Worm (Caenorhabditis elegans) whole organism, L3 larva: ENCODE data around the gene exos-9.

Experiments used
- ceh-82 ChIP-seq: fragments of 150-350 bp; optimal IDR thresholded peaks from 2 replicates; lab custom pipeline; 2014; ENCODE audit warnings: missing biosample characterization, missing genetic modification characterization
- elt-2 ChIP-seq: sonication (generic microtip); optimal IDR thresholded peaks from 2 replicates; lab custom pipeline; 2016; ENCODE audit warnings: missing genetic modification reagents, mild to moderate bottlenecking, missing genetic modification characterization, missing compliant biosample characterization
- elt-3 ChIP-seq, 3 experiments: fragments of 150-350 bp in 1 of 3; sonication (generic microtip) in 2 of 3; optimal IDR thresholded peaks; 2 replicates in 2 of 3; 4 replicates in 1 of 3; lab custom pipeline; 2014 to 2017; ENCODE audit warnings: missing biosample characterization in 3 of 3, missing genetic modification characterization in 3 of 3
- mdl-1 ChIP-seq: fragments of 150-350 bp; optimal IDR thresholded peaks from 2 replicates; lab custom pipeline; 2014; ENCODE audit warnings: missing biosample characterization, missing genetic modification characterization
- nhr-237 ChIP-seq: fragments of 150-350 bp; optimal IDR thresholded peaks from 2 replicates; lab custom pipeline; 2014; ENCODE audit warnings: missing biosample characterization, missing genetic modification characterization
- nhr-25 ChIP-seq: sonication (generic microtip); optimal IDR thresholded peaks from 2 replicates; lab custom pipeline; 2017; ENCODE audit warnings: missing biosample characterization, missing genetic modification characterization
- skn-1 ChIP-seq: fragments of 150-350 bp; optimal IDR thresholded peaks from 2 replicates; lab custom pipeline; 2014; ENCODE audit warnings: missing biosample characterization, missing genetic modification characterization
- zag-1 ChIP-seq: fragments of 150-350 bp; optimal IDR thresholded peaks from 2 replicates; lab custom pipeline; 2014; ENCODE audit warnings: missing biosample characterization, missing genetic modification characterization

DNA sequence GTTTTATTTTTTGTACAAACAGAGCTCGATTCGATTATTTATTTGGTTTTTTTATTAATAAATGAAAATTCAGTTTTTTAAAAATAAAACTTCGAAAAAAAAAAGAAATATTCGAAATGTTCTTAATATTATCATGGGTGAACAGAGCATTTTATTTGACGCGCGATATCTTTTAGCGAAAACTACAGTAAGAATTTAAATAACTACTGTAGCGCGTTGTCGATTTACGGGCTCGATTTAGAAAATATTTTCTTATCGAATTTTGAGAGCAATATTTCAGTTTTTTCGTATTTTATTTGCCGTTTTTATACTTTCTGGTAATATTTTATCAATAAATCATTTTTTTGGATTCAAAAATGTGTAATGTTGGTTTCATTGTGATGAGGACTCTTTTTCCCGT lies 23.2 kb upstream of the exos-9 start:
- no peak for TF ChIP-seq mdl-1 (tag; lab: Kevin White, UChicago)
- no peak for TF ChIP-seq elt-3 (tag; optimal IDR thresholded peaks at IDR 0.05; lab: Kevin White, UChicago)
- TF ChIP-seq ceh-82: no peak
- no peak for TF ChIP-seq nhr-25 (tag; lab: Kevin White, UChicago)
- TF ChIP-seq skn-1: no peak
- TF ChIP-seq elt-2 (tag; lab: Kevin White, UChicago): no peak
- TF ChIP-seq zag-1: no peak
- TF ChIP-seq nhr-237: no peak
